Worm (Caenorhabditis elegans): ENCODE data around the gene kqt-1.

Gene kqt-1

DNA sequence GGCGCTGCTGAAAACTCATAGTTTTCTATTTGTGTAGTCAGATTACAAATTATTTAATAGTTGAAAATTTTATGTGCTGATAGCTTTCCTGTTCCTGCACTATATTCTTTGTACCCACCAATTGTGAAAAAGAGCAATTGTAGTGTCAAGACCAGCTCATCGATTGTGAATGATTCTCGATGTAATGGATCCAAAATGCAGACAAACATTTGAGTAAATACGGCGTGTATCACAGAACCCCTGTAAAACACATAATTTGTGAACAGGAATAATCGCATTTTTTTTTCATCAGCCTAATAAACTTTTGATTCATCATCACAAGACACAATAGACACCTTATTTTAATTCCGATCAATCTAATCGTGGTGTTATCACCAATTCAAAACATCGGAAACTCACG, 43.5 kb downstream of the kqt-1 start:
- no peak for TF ChIP-seq hmbx-1 (tag; optimal IDR thresholded peaks at IDR 0.05)
- TF ChIP-seq ama-1 (optimal IDR thresholded peaks at IDR 0.05): no peak
- TF ChIP-seq ets-7 (tag; optimal IDR thresholded peaks at IDR 0.05): no peak
- no peak for TF ChIP-seq tbx-37 (GFP tag; conservative IDR thresholded peaks at IDR 0.05)
- TF ChIP-seq hnd-1 (tag; optimal IDR thresholded peaks at IDR 0.05): no peak
- TF ChIP-seq flt-1 (GFP tag; IDR thresholded peaks at IDR 0.05): no peak

- TF ChIP-seq tbx-37 (GFP tag; conservative IDR thresholded peaks at IDR 0.05) (no peak), B0310.2 (tag; optimal IDR thresholded peaks at IDR 0.05) (no peak)
Measured at ce11 chrX:6663780-6664437, 45.1 kb downstream of the kqt-1 start.

DNA sequence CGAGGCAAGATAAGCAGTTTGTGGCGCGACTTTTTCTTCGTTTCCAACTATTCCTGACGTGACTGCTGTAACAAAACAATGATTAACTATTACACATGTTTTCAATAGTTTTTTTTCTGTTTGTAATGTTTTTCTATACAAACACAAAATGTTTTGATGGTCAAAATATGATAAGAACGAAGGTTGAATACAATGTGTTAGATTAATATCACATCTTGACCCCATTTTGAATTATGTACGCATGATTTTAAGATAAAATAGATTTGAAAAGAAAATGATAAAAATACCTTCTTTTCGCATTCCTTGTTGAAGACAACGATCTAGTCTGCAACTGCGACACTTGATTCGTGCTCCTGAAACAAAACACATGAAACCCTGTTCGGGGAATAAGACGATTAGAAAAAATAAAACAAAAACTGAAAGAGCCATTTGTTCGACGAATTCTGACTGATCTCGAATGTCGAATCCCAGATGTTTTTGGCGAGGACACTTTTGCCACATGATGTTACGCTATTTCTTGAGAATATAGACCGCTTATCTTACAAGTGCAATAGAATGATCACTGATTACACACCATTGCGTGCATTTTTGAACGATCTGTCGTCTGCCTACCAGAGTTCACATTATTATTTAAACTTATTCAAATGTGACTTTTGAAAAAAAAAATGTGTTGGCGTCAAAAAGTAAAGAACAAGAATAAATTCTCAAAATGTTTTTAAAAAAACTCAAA, 46.5 kb downstream of the kqt-1 start:
- TF ChIP-seq ceh-36 (tag; optimal IDR thresholded peaks at IDR 0.05): no peak
- no peak for TF ChIP-seq tbx-37 (GFP tag; conservative IDR thresholded peaks at IDR 0.05)
- no peak for TF ChIP-seq hmbx-1 (tag; optimal IDR thresholded peaks at IDR 0.05)
- TF ChIP-seq tbx-11 (GFP tag; IDR thresholded peaks at IDR 0.05): no peak
- TF ChIP-seq pes-1 (GFP tag; IDR thresholded peaks at IDR 0.05): no peak
- no peak for TF ChIP-seq ets-7 (tag; optimal IDR thresholded peaks at IDR 0.05)
- no peak for TF ChIP-seq hnd-1 (tag; optimal IDR thresholded peaks at IDR 0.05)

- TF ChIP-seq ceh-13 (GFP tag; optimal IDR thresholded peaks at IDR 0.05) (no peak), tra-4 (tag; optimal IDR thresholded peaks at IDR 0.05) (no peak), scrt-1 (GFP tag; IDR thresholded peaks at IDR 0.05) (no peak), B0310.2 (tag; optimal IDR thresholded peaks at IDR 0.05) (no peak), F13C5.2 (tag; optimal IDR thresholded peaks at IDR 0.05) (no peak), pes-1 (GFP tag; IDR thresholded peaks at IDR 0.05) (no peak), ceh-36 (tag; optimal IDR thresholded peaks at IDR 0.05) (no peak), aly-1 (tag; optimal IDR thresholded peaks at IDR 0.05) (no peak), sea-1 (GFP tag; conservative IDR thresholded peaks at IDR 0.05) (no peak), hmbx-1 (tag; optimal IDR thresholded peaks at IDR 0.05) (no peak), ets-7 (tag; optimal IDR thresholded peaks at IDR 0.05) (no peak)
Measured at ce11 chrX:6667468-6667867, 48.7 kb downstream of the kqt-1 start.

DNA sequence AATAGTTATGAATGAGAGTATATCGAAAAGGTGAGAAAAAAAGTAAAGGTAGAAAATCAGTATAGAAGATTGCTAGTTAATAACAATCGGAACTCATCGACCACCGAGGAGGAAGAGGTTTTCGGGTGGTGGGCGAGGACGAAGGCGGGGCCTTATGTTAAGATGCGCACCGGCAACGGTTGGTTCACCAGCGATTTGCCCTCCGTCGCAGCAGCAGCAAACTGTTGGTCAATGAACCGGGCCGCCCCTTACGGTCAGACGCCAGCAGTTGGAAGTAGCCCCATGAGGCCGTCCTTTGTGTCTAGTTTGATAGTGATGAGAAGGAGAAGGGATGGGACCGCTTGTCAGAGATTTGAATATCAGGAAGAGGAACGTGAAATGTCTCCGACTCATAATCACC, 50.1 kb downstream of the kqt-1 start, which contains the start of gene nhr-137:
Gene nhr-137, minus strand, starts transcription at position 101 of the 400 bp plus-strand sequence.
- no peak for TF ChIP-seq sea-1 (GFP tag; conservative IDR thresholded peaks at IDR 0.05)
- no peak for TF ChIP-seq F13C5.2 (tag; optimal IDR thresholded peaks at IDR 0.05)
- no peak for TF ChIP-seq hmbx-1 (tag; optimal IDR thresholded peaks at IDR 0.05)
- no peak for TF ChIP-seq tbx-37 (GFP tag; conservative IDR thresholded peaks at IDR 0.05)
- TF ChIP-seq tra-4 (tag; optimal IDR thresholded peaks at IDR 0.05): no peak
- no peak for TF ChIP-seq hnd-1 (tag; optimal IDR thresholded peaks at IDR 0.05)
- no peak for TF ChIP-seq flt-1 (GFP tag; IDR thresholded peaks at IDR 0.05)
- no peak for TF ChIP-seq scrt-1 (GFP tag; IDR thresholded peaks at IDR 0.05)
- no peak for TF ChIP-seq B0310.2 (tag; optimal IDR thresholded peaks at IDR 0.05)
- TF ChIP-seq ceh-13 (GFP tag; optimal IDR thresholded peaks at IDR 0.05): no peak
- no peak for TF ChIP-seq hmg-4 (GFP tag; optimal IDR thresholded peaks at IDR 0.05)
- TF ChIP-seq tbx-11 (GFP tag; IDR thresholded peaks at IDR 0.05): no peak
- TF ChIP-seq pes-1 (GFP tag; IDR thresholded peaks at IDR 0.05): no peak
- TF ChIP-seq ets-7 (tag; optimal IDR thresholded peaks at IDR 0.05): no peak
- TF ChIP-seq aly-1 (tag; optimal IDR thresholded peaks at IDR 0.05): no peak
- no peak for TF ChIP-seq ama-1 (optimal IDR thresholded peaks at IDR 0.05)

ce11 chrX:6669366-6669765, 50.6 kb downstream of the kqt-1 start:
- TF ChIP-seq hmbx-1 (tag; optimal IDR thresholded peaks at IDR 0.05) (no peak), ceh-13 (GFP tag; optimal IDR thresholded peaks at IDR 0.05) (no peak), scrt-1 (GFP tag; IDR thresholded peaks at IDR 0.05) (no peak), ets-7 (tag; optimal IDR thresholded peaks at IDR 0.05) (no peak), tbx-11 (GFP tag; IDR thresholded peaks at IDR 0.05) (no peak), hnd-1 (tag; optimal IDR thresholded peaks at IDR 0.05) (no peak), pes-1 (GFP tag; IDR thresholded peaks at IDR 0.05) (no peak), F13C5.2 (tag; optimal IDR thresholded peaks at IDR 0.05) (no peak)

ce11 chrX:6671717-6672116, 52.9 kb downstream of the kqt-1 start:
- TF ChIP-seq hmg-4 (GFP tag; optimal IDR thresholded peaks at IDR 0.05) (no peak), ceh-36 (tag; optimal IDR thresholded peaks at IDR 0.05) (no peak), sea-1 (GFP tag; conservative IDR thresholded peaks at IDR 0.05) (no peak), tbx-37 (GFP tag; conservative IDR thresholded peaks at IDR 0.05) (no peak), ama-1 (optimal IDR thresholded peaks at IDR 0.05) (no peak), tra-4 (tag; optimal IDR thresholded peaks at IDR 0.05) (no peak)

- TF ChIP-seq tbx-37 (GFP tag; conservative IDR thresholded peaks at IDR 0.05): no peak
- TF ChIP-seq aly-1 (tag; optimal IDR thresholded peaks at IDR 0.05): no peak
- no peak for TF ChIP-seq F13C5.2 (tag; optimal IDR thresholded peaks at IDR 0.05)
- no peak for TF ChIP-seq hnd-1 (tag; optimal IDR thresholded peaks at IDR 0.05)
- TF ChIP-seq tbx-11 (GFP tag; IDR thresholded peaks at IDR 0.05): no peak
- TF ChIP-seq pes-1 (GFP tag; IDR thresholded peaks at IDR 0.05): no peak
- TF ChIP-seq flt-1 (GFP tag; IDR thresholded peaks at IDR 0.05): no peak
- TF ChIP-seq tra-4 (tag; optimal IDR thresholded peaks at IDR 0.05): no peak
- no peak for TF ChIP-seq scrt-1 (GFP tag; IDR thresholded peaks at IDR 0.05)
Measured at ce11 chrX:6672519-6672918, 53.7 kb downstream of the kqt-1 start, which contains the start of gene col-172. Gene col-172 (plus strand): TSS chrX:6672819.
